Fruit fly (Drosophila melanogaster) whole organism, pupa: ENCODE measurements around the gene Frmd5.

ENCODE experiments used
- CG12605 ChIP-seq: fragments of 200-800 bp; sonication (Bioruptor generic); IDR thresholded peaks from 2 replicates; pipeline ENCODE4 v1.3.6; 2022; ENCODE audit warnings: missing biosample characterization, missing genetic modification characterization
- CG14655 ChIP-seq: fragments of 200-800 bp; sonication (Bioruptor generic); optimal IDR thresholded peaks from 3 replicates; lab custom pipeline; 2017; ENCODE audit warnings: mild to moderate bottlenecking, missing biosample characterization, missing genetic modification reagents, missing genetic modification characterization
- CG15710 ChIP-seq: fragments of 200-800 bp; sonication (Bioruptor generic); optimal IDR thresholded peaks from 2 replicates; lab custom pipeline; 2018; ENCODE audit warnings: missing biosample characterization, mild to moderate bottlenecking, missing genetic modification characterization, moderate library complexity
- CG32121 ChIP-seq: fragments of 200-800 bp; sonication (Bioruptor generic); IDR thresholded peaks from 2 replicates; pipeline ENCODE4 v1.3.6; 2022; ENCODE audit warnings: missing biosample characterization, missing genetic modification characterization
- CG34367 ChIP-seq: fragments of 200-800 bp; sonication (Bioruptor generic); optimal IDR thresholded peaks from 2 replicates; lab custom pipeline; 2018; ENCODE audit warnings: missing biosample characterization, mild to moderate bottlenecking, missing genetic modification characterization
- CG4496 ChIP-seq: fragments of 200-800 bp; sonication (Bioruptor generic); IDR thresholded peaks from 3 replicates; pipeline ENCODE4 v1.3.6; 2022; ENCODE audit warnings: missing biosample characterization, missing genetic modification characterization
- D1 ChIP-seq: fragments of 200-800 bp; sonication (Bioruptor generic); optimal IDR thresholded peaks from 2 replicates; lab custom pipeline; 2018; ENCODE audit warnings: missing biosample characterization, mild to moderate bottlenecking, missing genetic modification characterization, moderate library complexity
- EcR ChIP-seq: fragments of 200-800 bp; sonication (Bioruptor generic); optimal IDR thresholded peaks from 3 replicates; lab custom pipeline; 2019; ENCODE audit warnings: missing biosample characterization, missing genetic modification characterization, mild to moderate bottlenecking, moderate library complexity, missing genetic modification reagents
- Ets98B ChIP-seq: fragments of 200-800 bp; sonication (Bioruptor generic); IDR thresholded peaks from 2 replicates; pipeline ENCODE4 v1.3.6; 2022; ENCODE audit warnings: missing biosample characterization, missing genetic modification characterization
- Pif1A ChIP-seq: fragments of 200-800 bp; sonication (Bioruptor generic); optimal IDR thresholded peaks from 3 replicates; lab custom pipeline; 2016; ENCODE audit warnings: missing biosample characterization, missing genetic modification characterization
- Pif1B ChIP-seq: fragments of 200-800 bp; sonication (Bioruptor generic); optimal IDR thresholded peaks from 3 replicates; lab custom pipeline; 2016; ENCODE audit warnings: missing biosample characterization, missing genetic modification characterization
- Snoo ChIP-seq: fragments of 200-800 bp; sonication (Bioruptor generic); optimal IDR thresholded peaks from 3 replicates; lab custom pipeline; 2017; ENCODE audit warnings: missing biosample characterization, mild to moderate bottlenecking, missing genetic modification characterization, inconsistent platforms
- gl ChIP-seq: fragments of 200-800 bp; sonication (Bioruptor generic); optimal IDR thresholded peaks from 2 replicates; lab custom pipeline; 2018; ENCODE audit warnings: missing biosample characterization, mild to moderate bottlenecking, missing genetic modification characterization

- TF ChIP-seq EcR (GFP tag; lab: Kevin White, UChicago) (no peak), CG34367 (tag; lab: Kevin White, UChicago) (peak; percentile 32), CG4496 (GFP tag; lab: Robert Waterston, UW) (no peak), CG32121 (GFP tag; lab: Robert Waterston, UW) (peak; percentile 41; the same call in 1 of the 2 replicates), CG14655 (GFP tag; lab: Kevin White, UChicago) (no peak), Pif1B (GFP tag; lab: Kevin White, UChicago) (no peak), CG12605 (GFP tag; lab: Robert Waterston, UW) (peak; percentile 11; the same call in 1 of the 2 replicates), Pif1A (no peak), Ets98B (GFP tag; lab: Robert Waterston, UW) (peak; percentile 29; the same call in 1 of the 2 replicates), Snoo (tag; lab: Kevin White, UChicago) (peak; percentile 2), D1 (tag; lab: Kevin White, UChicago) (no peak), gl (tag; lab: Kevin White, UChicago) (peak; percentile 57), CG15710 (peak; percentile 40)
Measured at dm6 chr2L:10366525-10366924, 22.3 kb downstream of the Frmd5 start, which contains the start of gene CG5056.
